Fruit fly (Drosophila melanogaster): ENCODE results near the gene SecCl.

The SecCl gene

DNA sequence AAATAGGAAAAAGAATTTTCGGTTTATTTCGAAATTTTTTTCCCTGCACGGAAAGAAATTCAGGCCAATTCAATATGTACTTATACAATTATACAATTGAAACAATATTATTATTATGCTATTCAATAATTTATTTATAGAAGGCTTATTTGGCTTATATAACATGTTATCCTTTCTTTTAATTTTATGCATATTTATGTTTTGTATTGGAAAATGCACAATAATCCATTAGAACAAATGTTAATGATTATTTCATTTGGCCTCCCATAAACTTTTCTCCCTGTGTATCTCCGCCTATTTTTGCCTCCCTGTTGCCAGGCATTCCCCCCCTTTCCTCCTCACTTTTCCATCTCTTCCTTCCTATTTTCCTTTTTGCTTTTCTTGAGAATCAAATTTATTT is 22.0 kb upstream of the SecCl start:
- TF ChIP-seq noc (tag; optimal IDR thresholded peaks at IDR 0.05), result no peak

DNA sequence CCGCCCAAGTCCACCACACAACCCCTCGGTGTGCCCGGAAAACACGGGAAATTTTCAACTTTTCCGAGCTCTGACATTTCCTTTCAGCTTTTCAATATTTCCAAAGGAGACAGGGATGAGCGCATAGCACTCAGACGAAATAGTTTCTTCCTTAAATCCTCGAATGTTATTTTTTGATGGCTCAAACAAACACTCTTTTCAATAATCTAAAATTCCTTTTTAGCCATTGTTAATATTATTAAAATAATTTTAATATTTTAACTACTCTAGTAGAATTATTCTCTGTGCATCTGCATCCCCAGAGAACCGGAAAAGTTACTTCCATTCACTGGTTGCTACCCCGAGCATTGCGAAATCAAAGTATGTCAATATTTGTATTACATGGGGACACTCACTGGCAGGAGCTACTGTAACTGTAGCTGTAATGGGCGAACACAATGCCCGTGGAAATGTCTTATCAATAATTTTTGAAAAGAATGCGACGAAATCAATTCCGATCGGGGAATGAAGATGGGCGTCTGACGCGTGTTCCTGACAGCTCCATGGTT is 12.2 kb upstream of the SecCl start:
- TF ChIP-seq noc (tag; optimal IDR thresholded peaks at IDR 0.05), result no peak

DNA sequence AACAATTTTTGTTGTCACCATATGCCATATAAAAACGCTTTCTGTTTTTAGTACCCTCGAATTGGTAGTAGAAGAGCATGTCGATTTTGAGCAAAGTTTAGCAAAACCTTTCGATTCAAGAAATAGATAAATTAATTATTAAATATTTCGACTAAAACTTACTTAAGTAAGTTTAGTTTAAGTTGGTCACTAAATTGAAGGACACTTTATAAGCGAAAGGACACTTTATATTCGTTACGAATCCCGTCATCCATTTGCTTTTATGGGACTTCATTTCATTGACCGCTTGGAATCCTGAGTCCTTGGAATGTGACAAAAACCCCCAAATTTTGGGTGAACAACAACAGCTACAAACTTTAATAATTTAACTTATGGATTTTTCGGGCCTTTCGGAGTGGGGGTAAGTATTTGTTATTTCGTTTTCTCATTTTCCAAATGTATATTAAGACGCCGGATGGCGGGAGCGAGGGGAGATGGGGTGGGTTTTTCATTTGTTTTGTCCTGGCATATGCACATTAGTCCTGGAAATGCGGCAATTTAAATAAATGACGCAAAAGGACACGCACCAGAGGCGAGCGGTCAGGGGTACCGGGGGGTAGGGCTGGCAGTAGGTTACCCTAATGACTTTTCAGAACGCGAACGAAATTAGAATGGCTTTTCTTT is 10.9 kb upstream of the SecCl start:
- no peak for TF ChIP-seq noc (tag; optimal IDR thresholded peaks at IDR 0.05)

DNA sequence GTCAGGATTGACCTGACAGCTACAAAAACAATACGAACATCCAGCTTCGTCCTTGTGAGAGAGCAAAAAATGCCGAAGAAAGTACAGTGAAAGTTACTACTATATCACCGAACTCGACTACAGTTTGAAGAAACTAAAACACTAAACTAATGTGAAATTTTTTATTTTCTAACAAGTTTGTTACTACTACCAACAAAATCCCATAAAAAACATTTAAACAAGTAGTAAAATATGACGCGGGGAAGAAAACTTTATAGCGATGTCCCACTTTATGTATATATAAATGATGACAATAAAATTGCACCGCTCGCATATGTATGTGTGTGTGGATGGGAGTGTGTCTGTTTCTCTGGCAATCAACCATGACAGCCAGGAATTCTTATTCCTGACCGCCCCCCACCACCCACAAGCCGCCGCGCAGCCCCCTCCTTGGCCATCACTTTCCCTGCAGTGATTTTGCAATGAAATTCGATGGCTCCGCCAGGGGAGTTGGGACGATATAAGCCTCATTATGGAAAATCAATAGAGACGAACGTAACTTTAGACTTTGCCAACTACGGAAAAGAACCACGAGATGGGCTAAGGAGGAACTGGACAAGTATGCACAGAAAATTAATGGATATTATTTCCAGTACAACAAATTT is 8.4 kb upstream of the SecCl start:
- no peak for TF ChIP-seq noc (tag; optimal IDR thresholded peaks at IDR 0.05)

DNA sequence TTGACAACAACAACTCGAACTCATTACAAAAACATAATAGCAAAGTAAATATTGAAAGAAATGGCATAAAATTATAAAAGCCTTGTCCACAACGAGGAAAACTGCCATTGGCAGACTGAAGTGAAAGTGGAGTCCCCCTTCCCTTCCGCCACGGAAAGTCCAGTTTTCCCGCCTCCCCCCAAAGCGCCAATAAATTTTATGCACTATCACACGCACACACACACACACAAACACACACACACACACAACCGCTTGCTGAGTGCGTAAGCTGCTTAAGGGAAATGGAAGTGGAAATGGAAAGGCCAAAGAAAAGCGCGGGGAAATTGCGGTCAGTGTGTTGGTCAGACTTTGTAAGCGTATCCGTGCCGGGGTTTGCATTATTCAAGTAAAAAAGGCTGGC is 7.5 kb upstream of the SecCl start:
- TF ChIP-seq noc (tag; optimal IDR thresholded peaks at IDR 0.05), result no peak

DNA sequence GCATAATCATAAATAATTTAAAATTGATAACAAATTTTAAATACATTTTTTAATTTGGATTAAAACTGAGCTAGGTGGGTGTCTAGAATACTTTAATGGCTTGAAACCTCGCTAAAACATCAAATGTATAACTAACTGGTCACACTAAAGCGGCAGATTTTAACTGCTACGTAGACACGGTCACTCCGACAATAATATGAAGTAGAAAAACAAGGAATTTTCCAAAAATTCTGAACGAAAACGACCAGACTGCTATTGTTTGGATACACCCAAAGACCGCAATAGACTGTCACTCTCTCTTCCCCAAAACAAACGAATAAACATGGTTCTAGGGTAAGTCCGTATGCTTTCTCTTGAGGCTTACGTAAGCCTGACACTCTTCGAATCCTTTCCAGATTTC is 4.1 kb upstream of the SecCl start, which contains the start of gene QIL1:
Gene QIL1, plus strand, starts transcription at position 142 of the 400 bp plus-strand sequence.
- TF ChIP-seq noc (tag; optimal IDR thresholded peaks at IDR 0.05), result peak; percentile 23

DNA sequence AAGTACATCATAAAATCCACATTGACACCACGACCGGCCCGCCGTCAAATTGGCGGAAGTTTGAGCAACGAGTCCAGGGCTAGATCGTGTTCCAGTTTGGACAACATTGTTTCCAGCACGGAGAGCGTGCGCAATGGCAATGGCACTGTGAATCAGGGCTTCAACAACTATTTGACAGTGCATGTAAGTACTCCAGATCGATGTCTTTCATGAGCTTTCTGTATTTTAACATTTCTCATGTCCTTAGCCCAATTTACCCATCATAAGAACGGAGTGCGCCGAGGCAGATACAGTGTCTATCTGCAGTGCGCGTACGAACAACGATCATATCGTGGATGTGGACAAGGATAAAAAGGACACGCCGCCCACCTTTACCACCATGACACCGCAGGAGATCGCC is 4.0 kb downstream of the SecCl start:
- no peak for TF ChIP-seq noc (tag; optimal IDR thresholded peaks at IDR 0.05)

DNA sequence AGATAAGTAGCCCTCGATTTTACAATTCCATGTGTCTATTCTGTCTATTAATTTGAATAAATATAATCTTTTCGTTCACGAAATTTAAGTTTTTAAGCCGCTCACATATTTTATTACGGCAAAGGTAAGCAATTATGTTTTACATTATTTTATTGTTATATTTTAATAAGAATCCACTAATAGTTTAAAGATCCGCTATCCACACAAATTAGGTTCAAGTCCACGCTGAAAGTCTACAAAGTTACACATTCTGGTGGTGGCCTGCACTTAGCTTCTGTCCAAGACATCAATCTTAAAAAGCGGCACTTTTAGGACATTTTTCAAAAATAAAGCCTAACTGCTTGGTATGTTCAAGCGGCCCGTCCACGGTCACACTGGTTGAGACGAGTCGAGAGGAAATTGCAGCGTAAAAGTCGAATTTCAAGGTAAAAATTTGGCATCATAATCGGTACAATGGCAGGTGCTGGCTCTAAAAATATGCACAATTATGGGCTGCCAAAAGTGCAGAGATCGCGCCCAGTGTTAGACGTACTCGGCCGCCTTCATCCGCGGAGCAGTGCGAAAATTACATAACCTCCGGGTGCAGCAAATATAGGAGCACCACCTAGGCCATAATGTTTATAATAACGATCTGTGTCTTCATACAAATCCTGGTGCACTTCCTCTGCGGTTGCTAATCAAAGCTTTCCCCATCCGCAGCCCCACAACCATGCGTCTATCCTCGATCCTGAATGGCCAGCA is 5.0 kb downstream of the SecCl start, which contains the start of the genes UQCR-Q and CG46525:
Gene UQCR-Q, plus strand, starts transcription at position 51 of the 741 bp plus-strand sequence.
Gene CG46525, plus strand, starts transcription at position 510 of the 741 bp plus-strand sequence.
- TF ChIP-seq noc (tag; optimal IDR thresholded peaks at IDR 0.05), result no peak

DNA sequence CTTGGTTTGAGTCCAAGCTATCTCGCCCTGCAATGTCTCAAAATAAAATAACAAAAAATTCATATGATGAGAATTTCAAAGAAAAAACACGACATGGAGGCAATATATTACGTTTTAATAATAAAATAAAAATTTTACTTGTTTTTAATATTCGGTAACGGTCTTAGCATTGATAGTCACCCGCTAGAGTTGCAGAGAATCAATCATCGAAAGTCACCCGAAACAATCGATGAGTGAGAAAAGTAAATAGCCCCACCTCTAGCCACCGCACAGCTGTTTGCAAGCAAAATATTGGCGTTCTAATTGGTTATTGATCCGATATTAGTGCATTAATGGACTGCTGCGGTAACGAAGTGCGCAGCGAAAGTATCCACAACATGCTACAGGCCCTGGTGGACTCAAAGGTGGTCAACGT is 6.1 kb downstream of the SecCl start, which contains the start of gene CG34250:
Gene CG34250, plus strand, starts transcription at position 244 of the 415 bp plus-strand sequence.
- TF ChIP-seq noc (tag; optimal IDR thresholded peaks at IDR 0.05), result peak; percentile 59

DNA sequence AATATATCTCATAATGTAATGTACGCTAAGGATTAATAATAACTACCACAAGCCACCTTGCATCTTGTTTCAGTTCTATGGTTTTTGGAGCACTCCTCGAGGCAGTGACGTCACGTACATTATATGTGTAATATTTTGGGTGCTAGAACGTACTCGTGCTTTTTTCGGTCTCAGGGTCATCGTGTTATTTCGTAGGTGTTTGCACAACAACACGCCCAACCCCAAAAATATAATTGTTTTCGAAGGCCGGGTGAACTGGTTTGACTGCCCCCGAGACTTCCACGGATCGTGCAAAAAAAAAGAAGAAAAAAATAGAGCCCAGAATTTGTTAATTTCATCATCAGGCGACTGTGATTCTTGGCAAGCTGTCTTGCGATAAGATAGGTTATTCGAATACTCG is 6.6 kb downstream of the SecCl start:
- no peak for TF ChIP-seq noc (tag; optimal IDR thresholded peaks at IDR 0.05)

DNA sequence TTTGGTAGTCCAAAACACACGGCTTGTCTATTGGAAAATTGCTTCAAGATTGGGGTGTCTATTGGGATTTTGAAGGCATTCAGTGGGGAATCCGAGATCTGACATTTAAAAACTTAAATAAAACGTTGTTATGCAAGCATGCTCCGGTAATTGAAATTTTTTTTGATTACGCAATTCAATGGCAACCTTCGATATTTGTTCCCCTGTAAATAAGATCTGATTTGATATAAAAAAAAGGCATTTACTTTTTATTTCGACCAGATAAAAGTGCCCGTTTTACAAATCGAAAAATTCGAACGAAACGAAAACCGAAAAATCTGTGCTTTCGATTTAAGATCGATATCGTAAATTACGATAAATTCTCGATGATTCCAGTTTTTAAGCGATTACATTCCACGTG is 8.9 kb downstream of the SecCl start, which contains the start of the genes CG13733 and qjt:
Gene CG13733, minus strand, starts transcription at position 101 of the 400 bp plus-strand sequence.
Gene qjt, plus strand, starts transcription at position 271 of the 400 bp plus-strand sequence.
- TF ChIP-seq noc (tag; optimal IDR thresholded peaks at IDR 0.05), result no peak

DNA sequence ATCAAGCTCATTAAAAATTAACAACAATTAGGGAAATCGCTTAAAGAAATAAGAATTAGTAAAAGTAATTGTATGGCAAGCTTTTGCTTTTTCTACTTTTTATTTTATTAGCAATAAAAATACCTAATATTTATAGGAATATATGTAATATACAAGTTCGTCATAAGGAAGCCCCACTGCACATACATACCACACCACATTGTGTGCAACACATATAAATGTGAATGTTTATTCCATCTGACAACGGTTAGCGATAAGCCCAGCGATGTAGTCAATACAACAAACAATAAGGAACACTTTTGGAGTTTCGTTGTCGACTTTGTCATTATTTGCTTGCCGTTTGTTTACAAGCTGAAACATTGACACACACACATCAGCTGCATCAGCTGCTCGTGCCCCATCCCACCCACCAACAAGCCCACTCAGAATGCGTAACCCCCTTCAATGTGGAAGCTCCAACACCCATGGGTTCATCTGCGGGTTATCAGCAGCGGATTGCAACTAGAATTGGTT is 15.4 kb downstream of the SecCl start:
- TF ChIP-seq noc (tag; optimal IDR thresholded peaks at IDR 0.05), result no peak

DNA sequence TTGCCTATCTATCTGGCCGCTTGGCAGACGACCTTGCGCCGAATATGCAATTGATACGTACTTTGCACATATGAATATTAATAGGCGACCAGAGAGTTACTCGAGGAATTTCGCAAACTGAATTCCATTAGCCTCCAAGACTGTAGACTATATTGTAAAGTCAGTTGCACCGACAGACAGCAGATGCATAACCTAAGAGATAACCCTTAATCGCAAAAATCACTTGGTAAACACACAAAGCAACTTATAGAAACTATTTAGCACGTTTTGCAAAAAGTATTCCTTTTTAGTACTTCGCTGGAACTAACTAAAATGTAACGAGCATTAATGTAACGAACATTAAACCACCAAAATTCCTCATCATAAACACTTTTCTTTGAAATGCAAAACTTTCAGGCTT is 16.2 kb downstream of the SecCl start, which contains the start of gene CG6333:
Gene CG6333, minus strand, starts transcription at position 101 of the 400 bp plus-strand sequence.
- no peak for TF ChIP-seq noc (tag; optimal IDR thresholded peaks at IDR 0.05)

DNA sequence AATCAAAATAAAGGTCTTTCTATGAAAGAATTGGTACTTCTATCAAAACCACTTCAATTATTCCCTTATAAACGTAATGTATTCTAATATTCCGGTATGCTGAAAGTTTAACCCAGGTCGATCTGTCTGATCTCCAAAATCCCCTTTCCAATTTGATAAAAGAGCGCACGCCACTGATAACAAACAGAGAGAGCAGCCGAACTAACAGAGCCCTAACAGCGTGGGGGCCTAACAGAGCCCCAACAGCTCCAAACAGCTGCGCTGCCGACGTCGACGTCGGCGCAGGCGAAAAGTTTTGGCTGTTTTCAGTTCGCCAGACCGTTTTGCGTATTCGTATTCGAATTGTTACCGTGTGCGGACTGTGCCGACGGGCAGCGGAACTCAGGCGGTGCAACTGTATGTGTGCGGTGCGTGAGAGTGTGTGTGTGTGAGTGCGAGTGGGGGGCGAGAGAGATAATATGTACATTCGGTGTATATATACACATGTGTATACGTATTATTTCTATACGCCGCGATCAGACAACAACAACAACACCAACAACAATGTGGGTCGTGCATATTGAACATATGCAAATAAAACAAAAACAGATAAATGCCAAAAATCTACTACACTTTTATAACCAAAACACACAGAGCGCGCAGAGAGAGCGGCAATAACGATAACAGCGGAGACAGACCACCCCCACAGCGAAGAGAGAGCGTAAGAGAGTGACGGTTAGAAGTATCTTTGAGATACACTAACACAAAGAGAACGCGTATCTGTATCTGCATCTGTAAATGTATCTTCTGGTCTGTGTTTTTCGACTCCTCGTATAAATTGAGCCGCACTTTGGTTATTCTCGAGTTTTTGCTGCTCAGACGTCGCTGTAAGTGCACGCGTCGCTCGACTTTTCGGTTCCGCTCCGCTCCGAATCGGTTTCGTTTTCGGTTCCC is 17.1 kb downstream of the SecCl start, which contains the start of gene Oatp74D:
Gene Oatp74D, plus strand, starts transcription at position 325 of the 933 bp plus-strand sequence.
- TF ChIP-seq noc (tag; optimal IDR thresholded peaks at IDR 0.05), result peak; percentile 39
